Worm (Caenorhabditis elegans) whole organism, L4 larva: ENCODE results near the gene snt-2.

ENCODE experiments used
- D1046.2 ChIP-seq: fragments of 200-800 bp; sonication (Bioruptor generic); IDR thresholded peaks from 2 replicates; pipeline ENCODE4 v1.3.6; 2022; ENCODE audit warnings: missing genetic modification characterization, missing compliant biosample characterization
- F26F4.8 ChIP-seq: fragments of 200-800 bp; sonication (Bioruptor generic); conservative IDR thresholded peaks from 2 replicates; pipeline ENCODE4 v1.3.6; 2022; ENCODE audit warnings: missing genetic modification characterization, missing compliant biosample characterization
- R02D3.7 ChIP-seq: fragments of 150-350 bp; sonication (generic microtip); optimal IDR thresholded peaks from 3 replicates; lab custom pipeline; 2014; ENCODE audit warnings: missing biosample characterization, missing genetic modification characterization
- Y48G9A.11 ChIP-seq: fragments of 200-800 bp; sonication (Bioruptor generic); IDR thresholded peaks from 2 replicates; pipeline ENCODE4 v1.3.6; 2022; ENCODE audit warnings: missing genetic modification reagents, missing genetic modification characterization, missing compliant biosample characterization
- aha-1 ChIP-seq: fragments of 150-350 bp; peaks from one replicate; lab custom pipeline; 2014; ENCODE audit warnings: missing biosample characterization, missing genetic modification characterization
- ama-1 ChIP-seq: fragments of 150-350 bp; optimal IDR thresholded peaks from 2 replicates; lab custom pipeline; 2014; ENCODE audit warnings: inconsistent platforms, mixed read lengths
- attf-4 ChIP-seq: sonication (generic microtip); optimal IDR thresholded peaks from 3 replicates; lab custom pipeline; 2017; ENCODE audit warnings: missing biosample characterization, missing genetic modification characterization
- ceh-28 ChIP-seq: fragments of 150-350 bp; optimal IDR thresholded peaks from 2 replicates; lab custom pipeline; 2014; ENCODE audit warnings: missing biosample characterization, missing genetic modification reagents, missing genetic modification characterization
- cey-2 ChIP-seq: sonication (generic microtip); optimal IDR thresholded peaks from 3 replicates; lab custom pipeline; 2017; ENCODE audit warnings: missing genetic modification characterization, mild to moderate bottlenecking, missing compliant biosample characterization, antibody characterized with exemption, borderline replicate concordance; ENCODE audit not compliant: insufficient read depth
- daf-16 ChIP-seq, 3 experiments: sonication (generic microtip); optimal IDR thresholded peaks; 2 replicates each; lab custom pipeline; 2016 to 2017; ENCODE audit warnings: missing genetic modification characterization in 3 of 3, missing genetic modification reagents in 3 of 3, mild to moderate bottlenecking in 2 of 3, missing compliant biosample characterization in 2 of 3, missing biosample characterization in 1 of 3, moderate library complexity in 1 of 3
- dpl-1 ChIP-seq: fragments of 150-350 bp; optimal IDR thresholded peaks from 2 replicates; lab custom pipeline; 2014; ENCODE audit warnings: missing biosample characterization, missing genetic modification reagents, missing genetic modification characterization
- egl-43 ChIP-seq: fragments of 200-800 bp; sonication (Bioruptor generic); IDR thresholded peaks from 2 replicates; pipeline ENCODE4 v1.3.6; 2022; ENCODE audit warnings: missing genetic modification reagents, missing genetic modification characterization, missing compliant biosample characterization
- gei-8 ChIP-seq: fragments of 200-800 bp; sonication (Bioruptor generic); optimal IDR thresholded peaks from 2 replicates; lab custom pipeline; 2018; ENCODE audit warnings: mild to moderate bottlenecking, missing genetic modification characterization, missing compliant biosample characterization
- lin-15B ChIP-seq: fragments of 150-350 bp; sonication (generic microtip); optimal IDR thresholded peaks from 3 replicates; lab custom pipeline; 2014; ENCODE audit warnings: missing biosample characterization, missing genetic modification characterization
- lin-38 ChIP-seq: fragments of 200-800 bp; sonication (Bioruptor generic); IDR thresholded peaks from 2 replicates; pipeline ENCODE4 v1.3.6; 2022; ENCODE audit warnings: missing genetic modification reagents, missing genetic modification characterization, missing compliant biosample characterization
- lsy-2 ChIP-seq, 2 experiments: fragments of 150-350 bp in 1 of 2; sonication (generic microtip) in 1 of 2; optimal IDR thresholded peaks; 2 replicates each; lab custom pipeline; 2014 to 2017; ENCODE audit warnings: missing biosample characterization in 2 of 2, missing genetic modification characterization in 2 of 2
- madf-5 ChIP-seq, 2 experiments: fragments of 200-800 bp; sonication (Bioruptor generic); IDR thresholded peaks; 2 replicates each; pipeline ENCODE4 v1.3.6; 2022; ENCODE audit warnings: missing compliant biosample characterization in 2 of 2, missing genetic modification characterization in 2 of 2
- mdt-29 ChIP-seq: fragments of 200-800 bp; sonication (Bioruptor generic); IDR thresholded peaks from 2 replicates; pipeline ENCODE4 v1.3.6; 2022; ENCODE audit warnings: missing genetic modification reagents, missing genetic modification characterization, missing compliant biosample characterization
- mep-1 ChIP-seq: fragments of 150-350 bp; sonication (generic microtip); optimal IDR thresholded peaks from 3 replicates; lab custom pipeline; 2014; ENCODE audit warnings: missing biosample characterization, missing genetic modification characterization
- mes-2 ChIP-seq: sonication (generic microtip); optimal IDR thresholded peaks from 2 replicates; lab custom pipeline; 2016; ENCODE audit warnings: missing genotype, mild to moderate bottlenecking, missing genetic modification characterization, missing compliant biosample characterization; ENCODE audit not compliant: poor library complexity, severe bottlenecking
- nhr-11 ChIP-seq: fragments of 150-350 bp; optimal IDR thresholded peaks from 2 replicates; lab custom pipeline; 2014; ENCODE audit warnings: missing biosample characterization, missing genetic modification characterization
- nhr-111 ChIP-seq: fragments of 200-800 bp; sonication (Bioruptor generic); optimal IDR thresholded peaks from 2 replicates; lab custom pipeline; 2018; ENCODE audit warnings: mild to moderate bottlenecking, missing genetic modification characterization, missing compliant biosample characterization
- nhr-48 ChIP-seq: sonication (generic microtip); optimal IDR thresholded peaks from 2 replicates; lab custom pipeline; 2016; ENCODE audit warnings: mild to moderate bottlenecking, missing genetic modification characterization, missing compliant biosample characterization
- nhr-77 ChIP-seq: fragments of 150-350 bp; optimal IDR thresholded peaks from 2 replicates; lab custom pipeline; 2014; ENCODE audit warnings: missing biosample characterization, missing genetic modification characterization
- sdz-12 ChIP-seq: fragments of 200-800 bp; sonication (Bioruptor generic); optimal IDR thresholded peaks from 2 replicates; lab custom pipeline; 2018; ENCODE audit warnings: mild to moderate bottlenecking, missing genetic modification characterization, missing compliant biosample characterization
- skn-1 ChIP-seq: fragments of 150-350 bp; optimal IDR thresholded peaks from 2 replicates; lab custom pipeline; 2014; ENCODE audit warnings: missing biosample characterization, missing genetic modification characterization
- spr-1 ChIP-seq: sonication (generic microtip); optimal IDR thresholded peaks from 2 replicates; lab custom pipeline; 2016; ENCODE audit warnings: mild to moderate bottlenecking, missing genetic modification characterization, missing compliant biosample characterization
- unc-62 ChIP-seq, 3 experiments: fragments of 150-350 bp in 1 of 3; sonication (generic microtip); optimal IDR thresholded peaks in 2 of 3; peaks in 1 of 3; 1 replicate in 1 of 3; 2 replicates in 2 of 3; lab custom pipeline; 2014 to 2017; ENCODE audit warnings: missing biosample characterization in 3 of 3, missing genetic modification characterization in 3 of 3, missing genetic modification reagents in 3 of 3, missing genotype in 1 of 3
- zfp-3 ChIP-seq: fragments of 200-800 bp; sonication (Bioruptor generic); conservative IDR thresholded peaks from 2 replicates; pipeline ENCODE4 v1.3.6; 2022; ENCODE audit warnings: missing genetic modification reagents, missing genetic modification characterization, missing compliant biosample characterization
- zip-11 ChIP-seq: fragments of 200-800 bp; sonication (Bioruptor generic); IDR thresholded peaks from 2 replicates; pipeline ENCODE4 v1.3.6; 2022; ENCODE audit warnings: missing genetic modification characterization, missing compliant biosample characterization
- ztf-7 ChIP-seq: fragments of 150-350 bp; optimal IDR thresholded peaks from 2 replicates; lab custom pipeline; 2014; ENCODE audit warnings: missing biosample characterization, missing genetic modification characterization

Gene snt-2

ce11 chrIII:802041-802440 lies 8.5 kb upstream of the snt-2 start:
- TF ChIP-seq mdt-29 (no peak), nhr-48 (tag; lab: Kevin White, UChicago) (no peak)
- TF ChIP-seq, all 104 proteins: peak for 0

- TF ChIP-seq unc-62 (GFP tag; optimal IDR thresholded peaks at IDR 0.05 in 1 of 2; lab: Kevin White, UChicago): peak in 1 of 2 experiments; percentile 55
- TF ChIP-seq unc-62 (tag; optimal IDR thresholded peaks at IDR 0.05; lab: Kevin White, UChicago): no peak
- no peak for TF ChIP-seq nhr-11
Measured at ce11 chrIII:797507-797906, 4.0 kb upstream of the snt-2 start.

ce11 chrIII:794984-795596 lies 1.6 kb upstream of the snt-2 start, which contains the start of gene trpp-11:
Gene trpp-11 (plus strand): TSS chrIII:795136.
- 0 out of 2 replicates have a peak, but pooled peaks have one; percentile 52 for TF ChIP-seq D1046.2 (GFP tag; lab: Robert Waterston, UW)
- TF ChIP-seq cey-2: no peak
- no peak for TF ChIP-seq nhr-11
- TF ChIP-seq R02D3.7 (tag; lab: Kevin White, UChicago): no peak
- no peak for TF ChIP-seq mes-2 (tag; lab: Kevin White, UChicago)
- no peak for TF ChIP-seq skn-1 (tag; lab: Kevin White, UChicago)
- TF ChIP-seq nhr-48 (tag; lab: Kevin White, UChicago): no peak
- no peak for TF ChIP-seq spr-1 (tag; lab: Kevin White, UChicago)
- no peak for TF ChIP-seq zfp-3
- TF ChIP-seq zip-11: no peak
- peak; percentile 55 for TF ChIP-seq lin-38 (GFP tag; lab: Robert Waterston, UW)
- no peak for TF ChIP-seq dpl-1
- peak; percentile 43 for TF ChIP-seq ama-1 (lab: Kevin White, UChicago)
- TF ChIP-seq Y48G9A.11 (GFP tag; lab: Robert Waterston, UW): no peak
- no peak for TF ChIP-seq nhr-77 (tag; lab: Kevin White, UChicago)
- TF ChIP-seq ztf-7 (tag; lab: Kevin White, UChicago): no peak
- TF ChIP-seq lsy-2 (tag; optimal IDR thresholded peaks at IDR 0.05; lab: Kevin White, UChicago): no peak
- 0 out of 4 replicates have a peak, but pooled peaks of 1 of the 2 experiments have one; percentile 3 for TF ChIP-seq madf-5 (GFP tag; IDR thresholded peaks at IDR 0.05; lab: Robert Waterston, UW)
- peak in 1 of 2 experiments; percentile 65 for TF ChIP-seq unc-62 (GFP tag; optimal IDR thresholded peaks at IDR 0.05 in 1 of 2; lab: Kevin White, UChicago)
- TF ChIP-seq unc-62 (tag; optimal IDR thresholded peaks at IDR 0.05; lab: Kevin White, UChicago): no peak
- 0 out of 2 replicates have a peak, but pooled peaks have one; percentile 15 for TF ChIP-seq egl-43 (GFP tag; lab: Robert Waterston, UW)
- TF ChIP-seq sdz-12 (GFP tag; lab: Kevin White, UChicago): no peak
- TF ChIP-seq lin-15B: no peak

ce11 chrIII:794000-794399 lies 467 bp upstream of the snt-2 start, which contains the start of gene rps-29:
Gene rps-29 (plus strand): TSS chrIII:794300.
- no peak for TF ChIP-seq cey-2
- TF ChIP-seq daf-16 (GFP tag; optimal IDR thresholded peaks at IDR 0.05; lab: Kevin White, UChicago): no peak
- TF ChIP-seq daf-16 (tag; optimal IDR thresholded peaks at IDR 0.05; lab: Kevin White, UChicago): no peak
- TF ChIP-seq aha-1: peak; percentile 1
- peak; percentile 15 for TF ChIP-seq ceh-28 (tag; lab: Kevin White, UChicago)

ce11 chrIII:790591-790990 lies 2.9 kb downstream of the snt-2 start:
- no peak for TF ChIP-seq mep-1
- no peak for TF ChIP-seq nhr-111 (GFP tag; lab: Kevin White, UChicago)
- TF ChIP-seq F26F4.8: no peak
- TF ChIP-seq attf-4 (tag; lab: Kevin White, UChicago): no peak
- TF ChIP-seq lsy-2 (tag; optimal IDR thresholded peaks at IDR 0.05; lab: Kevin White, UChicago): no peak

ce11 chrIII:789604-790003 lies 3.9 kb downstream of the snt-2 start:
- TF ChIP-seq gei-8 (GFP tag; lab: Kevin White, UChicago) (no peak), aha-1 (peak; percentile 34)
- TF ChIP-seq, all 104 proteins: peak for 1
